Worm (Caenorhabditis elegans) whole organism, L1 larva: ENCODE measurements around the gene srj-24.

Experiments used
- Y116A8C.19 ChIP-seq: sonication (generic microtip); optimal IDR thresholded peaks from 2 replicates; lab custom pipeline; 2016; ENCODE audit warnings: missing compliant biosample characterization, missing genetic modification characterization, borderline replicate concordance
- aly-2 ChIP-seq: fragments of 150-350 bp; optimal IDR thresholded peaks from 2 replicates; lab custom pipeline; 2014; ENCODE audit warnings: missing biosample characterization, missing genetic modification characterization
- ama-1 ChIP-seq: fragments of 150-350 bp; optimal IDR thresholded peaks from 2 replicates; lab custom pipeline; 2014
- blmp-1 ChIP-seq: fragments of 150-350 bp; optimal IDR thresholded peaks from 2 replicates; lab custom pipeline; 2014; ENCODE audit warnings: missing biosample characterization, missing genetic modification characterization
- ceh-63 ChIP-seq: fragments of 200-800 bp; sonication (Bioruptor generic); optimal IDR thresholded peaks from 2 replicates; lab custom pipeline; 2018; ENCODE audit warnings: mild to moderate bottlenecking, missing genetic modification characterization, missing compliant biosample characterization
- dpl-1 ChIP-seq, 3 experiments: fragments of 150-350 bp in 2 of 3; sonication (generic microtip) in 1 of 3; optimal IDR thresholded peaks; 2 replicates each; lab custom pipeline; 2014 to 2017; ENCODE audit warnings: missing biosample characterization in 3 of 3, missing genetic modification characterization in 3 of 3, missing genetic modification reagents in 3 of 3
- efl-1 ChIP-seq, 4 experiments: fragments of 150-350 bp; optimal IDR thresholded peaks in 3 of 4; peaks in 1 of 4; 1 replicate in 1 of 4; 2 replicates in 3 of 4; lab custom pipeline; 2014; ENCODE audit warnings: missing biosample characterization in 2 of 4, missing genetic modification characterization in 2 of 4, missing genetic modification reagents in 2 of 4
- efl-3 ChIP-seq: fragments of 200-800 bp; sonication (Bioruptor generic); optimal IDR thresholded peaks from 2 replicates; lab custom pipeline; 2018; ENCODE audit warnings: mild to moderate bottlenecking, missing genetic modification characterization, missing compliant biosample characterization
- egl-27 ChIP-seq, 2 experiments: fragments of 150-350 bp in 1 of 2; sonication (generic microtip); optimal IDR thresholded peaks; 3 replicates each; lab custom pipeline; 2017 to 2018; ENCODE audit warnings: missing biosample characterization in 2 of 2, missing genetic modification characterization in 2 of 2, missing genetic modification reagents in 2 of 2
- elt-2 ChIP-seq: sonication (generic microtip); optimal IDR thresholded peaks from 2 replicates; lab custom pipeline; 2016; ENCODE audit warnings: missing genetic modification characterization, mild to moderate bottlenecking, inconsistent platforms, missing compliant biosample characterization, missing genetic modification reagents
- ets-5 ChIP-seq: fragments of 200-800 bp; sonication (Bioruptor generic); IDR thresholded peaks from 2 replicates; pipeline ENCODE4 v1.3.6; 2022; ENCODE audit warnings: missing genetic modification characterization, missing compliant biosample characterization
- fkh-10 ChIP-seq: sonication (generic microtip); optimal IDR thresholded peaks from 2 replicates; lab custom pipeline; 2017; ENCODE audit warnings: missing biosample characterization, missing genetic modification reagents, missing genetic modification characterization
- fkh-4 ChIP-seq: sonication (generic microtip); optimal IDR thresholded peaks from 2 replicates; lab custom pipeline; 2016; ENCODE audit warnings: missing compliant biosample characterization, missing genetic modification characterization, borderline replicate concordance
- fkh-8 ChIP-seq: sonication (generic microtip); optimal IDR thresholded peaks from 2 replicates; lab custom pipeline; 2016; ENCODE audit warnings: mild to moderate bottlenecking, missing genetic modification characterization, missing compliant biosample characterization
- hlh-17 ChIP-seq: fragments of 200-800 bp; sonication (Bioruptor generic); optimal IDR thresholded peaks from 2 replicates; lab custom pipeline; 2018; ENCODE audit warnings: missing genetic modification characterization, mild to moderate bottlenecking, missing compliant biosample characterization, moderate library complexity, borderline replicate concordance
- irx-1 ChIP-seq: sonication (generic microtip); optimal IDR thresholded peaks from 2 replicates; lab custom pipeline; 2016; ENCODE audit warnings: missing genetic modification characterization, missing compliant biosample characterization
- jun-1 ChIP-seq: fragments of 150-350 bp; optimal IDR thresholded peaks from 2 replicates; lab custom pipeline; 2014; ENCODE audit warnings: missing biosample characterization, missing genetic modification reagents, missing genetic modification characterization
- lin-13 ChIP-seq: fragments of 150-350 bp; optimal IDR thresholded peaks from 2 replicates; lab custom pipeline; 2014; ENCODE audit warnings: missing biosample characterization, missing genetic modification reagents, missing genetic modification characterization
- lin-15B ChIP-seq: fragments of 150-350 bp; sonication (generic microtip); optimal IDR thresholded peaks from 3 replicates; lab custom pipeline; 2014; ENCODE audit warnings: missing biosample characterization, missing genetic modification characterization
- lin-35 ChIP-seq, 2 experiments: fragments of 150-350 bp; optimal IDR thresholded peaks; 2 replicates each; lab custom pipeline; 2014; ENCODE audit warnings: missing biosample characterization in 2 of 2, missing genetic modification characterization in 2 of 2, missing genetic modification reagents in 2 of 2
- lin-39 ChIP-seq: fragments of 150-350 bp; optimal IDR thresholded peaks from 2 replicates; lab custom pipeline; 2014; ENCODE audit warnings: missing biosample characterization, missing genetic modification reagents, missing genetic modification characterization
- lsy-2 ChIP-seq, 2 experiments: fragments of 150-350 bp; optimal IDR thresholded peaks; 2 replicates each; lab custom pipeline; 2014; ENCODE audit warnings: missing biosample characterization in 2 of 2, missing genetic modification characterization in 2 of 2
- mab-9 ChIP-seq: fragments of 200-800 bp; sonication (Bioruptor generic); IDR thresholded peaks from 2 replicates; pipeline ENCODE4 v1.3.6; 2022; ENCODE audit warnings: missing genetic modification reagents, missing genetic modification characterization, missing compliant biosample characterization
- mdl-1 ChIP-seq, 2 experiments: fragments of 150-350 bp; optimal IDR thresholded peaks; 2 replicates each; lab custom pipeline; 2014 to 2017; ENCODE audit warnings: missing biosample characterization in 2 of 2, missing genetic modification characterization in 2 of 2, inconsistent platforms in 1 of 2
- mep-1 ChIP-seq: fragments of 150-350 bp; optimal IDR thresholded peaks from 2 replicates; lab custom pipeline; 2014; ENCODE audit warnings: missing biosample characterization, missing genetic modification characterization
- nhr-11 ChIP-seq: fragments of 150-350 bp; optimal IDR thresholded peaks from 2 replicates; lab custom pipeline; 2014; ENCODE audit warnings: missing biosample characterization, missing genetic modification characterization
- nhr-12 ChIP-seq: sonication (generic microtip); optimal IDR thresholded peaks from 2 replicates; lab custom pipeline; 2017; ENCODE audit warnings: missing biosample characterization, missing genetic modification characterization
- nhr-19 ChIP-seq: fragments of 200-800 bp; sonication (Bioruptor generic); conservative IDR thresholded peaks from 2 replicates; pipeline ENCODE4 v1.3.6; 2022; ENCODE audit warnings: missing genetic modification characterization, missing compliant biosample characterization
- nhr-20 ChIP-seq: sonication (generic microtip); optimal IDR thresholded peaks from 2 replicates; lab custom pipeline; 2016; ENCODE audit warnings: mild to moderate bottlenecking, missing genetic modification characterization, missing compliant biosample characterization
- nhr-28 ChIP-seq: fragments of 150-350 bp; optimal IDR thresholded peaks from 2 replicates; lab custom pipeline; 2014; ENCODE audit warnings: missing biosample characterization, missing genetic modification characterization
- nhr-47 ChIP-seq: sonication (generic microtip); optimal IDR thresholded peaks from 2 replicates; lab custom pipeline; 2016; ENCODE audit warnings: mild to moderate bottlenecking, missing genetic modification characterization, moderate library complexity, missing compliant biosample characterization
- nhr-71 ChIP-seq: sonication (generic microtip); optimal IDR thresholded peaks from 2 replicates; lab custom pipeline; 2016; ENCODE audit warnings: mild to moderate bottlenecking, missing genetic modification characterization, moderate library complexity, missing compliant biosample characterization
- nhr-85 ChIP-seq: sonication (generic microtip); peaks from one replicate; lab custom pipeline; 2016; ENCODE audit warnings: missing genetic modification characterization, inconsistent platforms, missing compliant biosample characterization
- nhr-90 ChIP-seq: sonication (generic microtip); optimal IDR thresholded peaks from 2 replicates; lab custom pipeline; 2016; ENCODE audit warnings: mild to moderate bottlenecking, missing genetic modification characterization, missing compliant biosample characterization; ENCODE audit not compliant: poor library complexity
- pax-3 ChIP-seq: fragments of 200-800 bp; sonication (Bioruptor generic); optimal IDR thresholded peaks from 2 replicates; lab custom pipeline; 2018; ENCODE audit warnings: mild to moderate bottlenecking, missing genetic modification characterization, moderate library complexity, missing compliant biosample characterization
- pqm-1 ChIP-seq: sonication (generic microtip); optimal IDR thresholded peaks from 3 replicates; lab custom pipeline; 2017; ENCODE audit warnings: missing biosample characterization, missing genetic modification characterization
- snu-23 ChIP-seq: sonication (generic microtip); optimal IDR thresholded peaks from 2 replicates; lab custom pipeline; 2016; ENCODE audit warnings: missing genetic modification characterization, missing compliant biosample characterization
- sox-4 ChIP-seq: sonication (generic microtip); optimal IDR thresholded peaks from 2 replicates; lab custom pipeline; 2016; ENCODE audit warnings: missing genetic modification characterization, missing compliant biosample characterization
- sptf-1 ChIP-seq: fragments of 150-350 bp; optimal IDR thresholded peaks from 2 replicates; lab custom pipeline; 2014; ENCODE audit warnings: missing biosample characterization, missing genetic modification characterization
- swsn-7 ChIP-seq: sonication (generic microtip); optimal IDR thresholded peaks from 2 replicates; lab custom pipeline; 2016; ENCODE audit warnings: missing genetic modification characterization, missing compliant biosample characterization
- tbx-2 ChIP-seq: sonication (generic microtip); optimal IDR thresholded peaks from 2 replicates; lab custom pipeline; 2016; ENCODE audit warnings: missing genetic modification characterization, missing compliant biosample characterization
- unc-86 ChIP-seq: sonication (generic microtip); optimal IDR thresholded peaks from 2 replicates; lab custom pipeline; 2016; ENCODE audit warnings: missing genetic modification characterization, missing compliant biosample characterization
- unc-98 ChIP-seq: fragments of 200-800 bp; sonication (Bioruptor generic); IDR thresholded peaks from 2 replicates; pipeline ENCODE4 v1.3.6; 2022; ENCODE audit warnings: missing genetic modification characterization, missing compliant biosample characterization
- xbp-1 ChIP-seq: sonication (generic microtip); optimal IDR thresholded peaks from 2 replicates; lab custom pipeline; 2016; ENCODE audit warnings: missing genetic modification characterization, missing compliant biosample characterization
- ztf-4 ChIP-seq: fragments of 150-350 bp; optimal IDR thresholded peaks from 2 replicates; lab custom pipeline; 2014; ENCODE audit warnings: missing biosample characterization, missing genetic modification characterization

srj-24 gene

ce11 chrV:774875-775359 lies 36.2 kb upstream of the srj-24 start, which contains the start of gene srbc-58:
Gene srbc-58 (plus strand): TSS chrV:774995.
- TF ChIP-seq nhr-90 (tag; lab: Kevin White, UChicago) (no peak), irx-1 (tag; lab: Kevin White, UChicago) (no peak), nhr-12 (tag; lab: Kevin White, UChicago) (no peak), ets-5 (GFP tag; lab: Robert Waterston, UW) (no peak), lin-13 (no peak), lin-15B (tag; lab: Kevin White, UChicago) (no peak), mab-9 (GFP tag; lab: Robert Waterston, UW) (no peak), jun-1 (no peak), snu-23 (GFP tag; lab: Kevin White, UChicago) (peak; percentile 24), lin-39 (no peak), nhr-71 (tag; lab: Kevin White, UChicago) (peak; percentile 34), ceh-63 (no peak), efl-1 (optimal IDR thresholded peaks at IDR 0.05; lab: Kevin White, UChicago) (peak in 1 of 2 experiments; percentile 70), efl-1 (GFP tag; optimal IDR thresholded peaks at IDR 0.05 in 1 of 2; lab: Kevin White, UChicago) (peak; percentile 61 to 93), pax-3 (tag; lab: Kevin White, UChicago) (no peak), aly-2 (tag; lab: Kevin White, UChicago) (peak; percentile 66), Y116A8C.19 (tag; lab: Kevin White, UChicago) (no peak), egl-27 (tag; optimal IDR thresholded peaks at IDR 0.05; lab: Kevin White, UChicago) (no peak), nhr-47 (tag; lab: Kevin White, UChicago) (no peak), unc-86 (no peak), nhr-20 (tag; lab: Kevin White, UChicago) (no peak), fkh-8 (tag; lab: Kevin White, UChicago) (no peak), swsn-7 (tag; lab: Kevin White, UChicago) (peak; percentile 5), sptf-1 (tag; lab: Kevin White, UChicago) (no peak), nhr-19 (GFP tag; lab: Robert Waterston, UW) (no peak; the same call in 1 of the 2 replicates), ama-1 (lab: Kevin White, UChicago) (peak; percentile 79), blmp-1 (tag; lab: Kevin White, UChicago) (no peak), efl-3 (no peak), lsy-2 (tag; optimal IDR thresholded peaks at IDR 0.05; lab: Kevin White, UChicago) (peak in 1 of 2 experiments; percentile 11), lin-35 (GFP tag; optimal IDR thresholded peaks at IDR 0.05; lab: Kevin White, UChicago) (peak in 1 of 2 experiments; percentile 63), mep-1 (peak; percentile 27), dpl-1 (GFP tag; optimal IDR thresholded peaks at IDR 0.05; lab: Kevin White, UChicago) (peak in 2 of 3 experiments; percentile 17 to 61), nhr-85 (tag; lab: Kevin White, UChicago) (peak; percentile 72), hlh-17 (GFP tag; lab: Kevin White, UChicago) (no peak), xbp-1 (peak; percentile 5), pqm-1 (tag; lab: Kevin White, UChicago) (no peak)

DNA sequence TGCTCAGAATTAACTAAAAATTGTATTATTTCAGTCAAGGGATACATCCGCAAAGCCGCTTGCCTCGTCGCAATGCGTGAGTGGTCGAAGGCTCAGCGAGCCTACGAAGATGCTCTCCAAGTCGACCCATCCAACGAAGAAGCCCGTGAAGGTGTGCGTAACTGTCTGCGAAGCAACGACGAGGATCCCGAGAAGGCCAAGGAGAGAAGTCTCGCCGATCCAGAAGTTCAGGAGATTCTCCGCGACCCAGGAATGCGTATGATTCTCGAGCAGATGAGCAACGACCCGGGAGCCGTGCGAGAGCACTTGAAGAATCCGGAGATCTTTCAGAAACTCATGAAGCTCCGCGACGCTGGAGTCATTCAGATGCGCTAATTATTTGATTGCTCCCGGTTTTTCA lies 35.7 kb upstream of the srj-24 start:
- TF ChIP-seq nhr-11 (no peak), nhr-28 (no peak), efl-3 (no peak), fkh-4 (tag; lab: Kevin White, UChicago) (no peak), dpl-1 (GFP tag; optimal IDR thresholded peaks at IDR 0.05; lab: Kevin White, UChicago) (no peak), elt-2 (no peak), ztf-4 (tag; lab: Kevin White, UChicago) (no peak), unc-98 (GFP tag; lab: Robert Waterston, UW) (no peak), mdl-1 (tag; optimal IDR thresholded peaks at IDR 0.05; lab: Kevin White, UChicago) (no peak), efl-1 (optimal IDR thresholded peaks at IDR 0.05; lab: Kevin White, UChicago) (no peak), efl-1 (GFP tag; optimal IDR thresholded peaks at IDR 0.05 in 1 of 2; lab: Kevin White, UChicago) (no peak), xbp-1 (no peak), sox-4 (no peak), nhr-90 (tag; lab: Kevin White, UChicago) (no peak), lin-39 (no peak), mep-1 (no peak), fkh-10 (no peak), tbx-2 (tag; lab: Kevin White, UChicago) (no peak)
